Worm (Caenorhabditis elegans) whole organism, L2 larva: ENCODE results near the gene ugt-59.

ENCODE experiments used
- C34F6.9 ChIP-seq: fragments of 150-350 bp; optimal IDR thresholded peaks from 2 replicates; lab custom pipeline; 2014; ENCODE audit warnings: missing biosample characterization, missing genetic modification characterization
- R02D3.7 ChIP-seq: fragments of 150-350 bp; optimal IDR thresholded peaks from 2 replicates; lab custom pipeline; 2014; ENCODE audit warnings: missing biosample characterization, missing genetic modification characterization
- aly-2 ChIP-seq: fragments of 150-350 bp; optimal IDR thresholded peaks from 2 replicates; lab custom pipeline; 2014; ENCODE audit warnings: missing biosample characterization, missing genetic modification characterization
- ama-1 ChIP-seq: fragments of 150-350 bp; optimal IDR thresholded peaks from 2 replicates; lab custom pipeline; 2018; ENCODE audit warnings: inconsistent platforms
- fos-1 ChIP-seq: fragments of 150-350 bp; optimal IDR thresholded peaks from 2 replicates; lab custom pipeline; 2014; ENCODE audit warnings: missing biosample characterization, missing genetic modification characterization
- lin-39 ChIP-seq: fragments of 150-350 bp; optimal IDR thresholded peaks from 2 replicates; lab custom pipeline; 2014; ENCODE audit warnings: missing biosample characterization, missing genetic modification reagents, missing genetic modification characterization
- skn-1 ChIP-seq: sonication (generic microtip); optimal IDR thresholded peaks from 2 replicates; lab custom pipeline; 2017; ENCODE audit warnings: missing biosample characterization, missing genetic modification characterization
- snpc-4 ChIP-seq: fragments of 150-350 bp; optimal IDR thresholded peaks from 2 replicates; lab custom pipeline; 2014; ENCODE audit warnings: missing biosample characterization, missing genetic modification characterization
- unc-55 ChIP-seq: fragments of 150-350 bp; sonication (generic microtip); optimal IDR thresholded peaks from 3 replicates; lab custom pipeline; 2014; ENCODE audit warnings: missing biosample characterization, missing genetic modification reagents, missing genetic modification characterization

- no peak for TF ChIP-seq R02D3.7
- no peak for TF ChIP-seq snpc-4
- TF ChIP-seq aly-2 (tag; lab: Kevin White, UChicago) = no peak
- TF ChIP-seq lin-39 (tag; lab: Kevin White, UChicago) = no peak
- no peak for TF ChIP-seq fos-1 (tag; lab: Kevin White, UChicago)
- no peak for TF ChIP-seq skn-1 (tag; lab: Kevin White, UChicago)
- TF ChIP-seq C34F6.9 (tag; lab: Kevin White, UChicago) = peak; percentile 69
- TF ChIP-seq unc-55 (GFP tag; lab: Kevin White, UChicago) = no peak
- TF ChIP-seq ama-1 (lab: Kevin White, UChicago) = no peak
These were observed 15.8 kb upstream of the ugt-59 start for ce11 chrIV:10344621-10345020.
